Worm (Caenorhabditis elegans) whole organism, L1 larva: ENCODE data around the gene vmo-1.
A peak's percentile ranks its signal among the peaks of the same experiment; 100 is the strongest.

ENCODE experiments used
- C16A3.4 ChIP-seq: fragments of 150-350 bp; optimal IDR thresholded peaks from 2 replicates; lab custom pipeline; 2014; ENCODE audit warnings: missing biosample characterization, missing genetic modification characterization
- C34B4.2 ChIP-seq: sonication (generic microtip); optimal IDR thresholded peaks from 2 replicates; lab custom pipeline; 2017; ENCODE audit warnings: mild to moderate bottlenecking, missing genetic modification characterization, missing compliant biosample characterization
- alr-1 ChIP-seq: fragments of 200-800 bp; sonication (Bioruptor generic); optimal IDR thresholded peaks from 2 replicates; lab custom pipeline; 2018; ENCODE audit warnings: borderline replicate concordance, mild to moderate bottlenecking, missing genetic modification characterization, missing compliant biosample characterization
- ama-1 ChIP-seq: fragments of 150-350 bp; optimal IDR thresholded peaks from 2 replicates; lab custom pipeline; 2014
- blmp-1 ChIP-seq: fragments of 150-350 bp; optimal IDR thresholded peaks from 2 replicates; lab custom pipeline; 2014; ENCODE audit warnings: missing biosample characterization, missing genetic modification characterization
- ceh-82 ChIP-seq, 3 experiments: fragments of 150-350 bp in 1 of 3; sonication (generic microtip) in 2 of 3; optimal IDR thresholded peaks; 2 replicates each; lab custom pipeline; 2014 to 2017; ENCODE audit warnings: missing biosample characterization in 3 of 3, missing genetic modification characterization in 3 of 3
- ceh-88 ChIP-seq: fragments of 200-800 bp; sonication (Bioruptor generic); IDR thresholded peaks from 2 replicates; pipeline ENCODE4 v1.3.6; 2022; ENCODE audit warnings: missing genetic modification characterization, missing compliant biosample characterization
- dsc-1 ChIP-seq: sonication (generic microtip); optimal IDR thresholded peaks from 2 replicates; lab custom pipeline; 2016; ENCODE audit warnings: mild to moderate bottlenecking, missing genetic modification characterization, missing compliant biosample characterization
- efl-1 ChIP-seq, 4 experiments: fragments of 150-350 bp; optimal IDR thresholded peaks in 3 of 4; peaks in 1 of 4; 1 replicate in 1 of 4; 2 replicates in 3 of 4; lab custom pipeline; 2014; ENCODE audit warnings: missing biosample characterization in 2 of 4, missing genetic modification characterization in 2 of 4, missing genetic modification reagents in 2 of 4
- egl-13 ChIP-seq: sonication (generic microtip); optimal IDR thresholded peaks from 2 replicates; lab custom pipeline; 2016; ENCODE audit warnings: missing genotype, missing genetic modification reagents, missing genetic modification characterization, missing compliant biosample characterization
- elt-2 ChIP-seq: sonication (generic microtip); optimal IDR thresholded peaks from 2 replicates; lab custom pipeline; 2016; ENCODE audit warnings: missing genetic modification characterization, mild to moderate bottlenecking, inconsistent platforms, missing compliant biosample characterization, missing genetic modification reagents
- fkh-10 ChIP-seq: sonication (generic microtip); optimal IDR thresholded peaks from 2 replicates; lab custom pipeline; 2017; ENCODE audit warnings: missing biosample characterization, missing genetic modification reagents, missing genetic modification characterization
- fkh-4 ChIP-seq: sonication (generic microtip); optimal IDR thresholded peaks from 2 replicates; lab custom pipeline; 2016; ENCODE audit warnings: missing compliant biosample characterization, missing genetic modification characterization, borderline replicate concordance
- fkh-8 ChIP-seq: sonication (generic microtip); optimal IDR thresholded peaks from 2 replicates; lab custom pipeline; 2016; ENCODE audit warnings: mild to moderate bottlenecking, missing genetic modification characterization, missing compliant biosample characterization
- grh-1 ChIP-seq: fragments of 200-800 bp; sonication (Bioruptor generic); IDR thresholded peaks from 2 replicates; pipeline ENCODE4 v1.3.6; 2022; ENCODE audit warnings: missing genetic modification reagents, missing genetic modification characterization, missing compliant biosample characterization
- hlh-4 ChIP-seq: sonication (generic microtip); optimal IDR thresholded peaks from 2 replicates; lab custom pipeline; 2016; ENCODE audit warnings: mild to moderate bottlenecking, missing genetic modification characterization, missing compliant biosample characterization
- hpl-2 ChIP-seq: fragments of 150-350 bp; optimal IDR thresholded peaks from 2 replicates; lab custom pipeline; 2014; ENCODE audit warnings: missing biosample characterization, missing genetic modification reagents, missing genetic modification characterization
- irx-1 ChIP-seq: sonication (generic microtip); optimal IDR thresholded peaks from 2 replicates; lab custom pipeline; 2016; ENCODE audit warnings: missing genetic modification characterization, missing compliant biosample characterization
- isw-1 ChIP-seq: fragments of 200-800 bp; sonication (Bioruptor generic); IDR thresholded peaks from 2 replicates; pipeline ENCODE4 v1.3.6; 2022; ENCODE audit warnings: missing genetic modification characterization, missing compliant biosample characterization
- lin-35 ChIP-seq, 2 experiments: fragments of 150-350 bp; optimal IDR thresholded peaks; 2 replicates each; lab custom pipeline; 2014; ENCODE audit warnings: missing biosample characterization in 2 of 2, missing genetic modification characterization in 2 of 2, missing genetic modification reagents in 2 of 2
- lin-39 ChIP-seq: fragments of 150-350 bp; optimal IDR thresholded peaks from 2 replicates; lab custom pipeline; 2014; ENCODE audit warnings: missing biosample characterization, missing genetic modification reagents, missing genetic modification characterization
- lir-3 ChIP-seq: sonication (generic microtip); optimal IDR thresholded peaks from 2 replicates; lab custom pipeline; 2016; ENCODE audit warnings: mild to moderate bottlenecking, missing genetic modification characterization, moderate library complexity, missing compliant biosample characterization; ENCODE audit not compliant: poor library complexity
- lsy-2 ChIP-seq, 2 experiments: fragments of 150-350 bp; optimal IDR thresholded peaks; 2 replicates each; lab custom pipeline; 2014; ENCODE audit warnings: missing biosample characterization in 2 of 2, missing genetic modification characterization in 2 of 2
- mab-9 ChIP-seq: fragments of 200-800 bp; sonication (Bioruptor generic); IDR thresholded peaks from 2 replicates; pipeline ENCODE4 v1.3.6; 2022; ENCODE audit warnings: missing genetic modification reagents, missing genetic modification characterization, missing compliant biosample characterization
- mef-2 ChIP-seq: fragments of 150-350 bp; optimal IDR thresholded peaks from 2 replicates; lab custom pipeline; 2014; ENCODE audit warnings: missing biosample characterization, missing genetic modification characterization
- mep-1 ChIP-seq: fragments of 150-350 bp; optimal IDR thresholded peaks from 2 replicates; lab custom pipeline; 2014; ENCODE audit warnings: missing biosample characterization, missing genetic modification characterization
- nhr-20 ChIP-seq: sonication (generic microtip); optimal IDR thresholded peaks from 2 replicates; lab custom pipeline; 2016; ENCODE audit warnings: mild to moderate bottlenecking, missing genetic modification characterization, missing compliant biosample characterization
- nhr-237 ChIP-seq: fragments of 150-350 bp; optimal IDR thresholded peaks from 2 replicates; lab custom pipeline; 2014; ENCODE audit warnings: missing biosample characterization, missing genetic modification characterization
- nhr-28 ChIP-seq: fragments of 150-350 bp; optimal IDR thresholded peaks from 2 replicates; lab custom pipeline; 2014; ENCODE audit warnings: missing biosample characterization, missing genetic modification characterization
- nhr-47 ChIP-seq: sonication (generic microtip); optimal IDR thresholded peaks from 2 replicates; lab custom pipeline; 2016; ENCODE audit warnings: mild to moderate bottlenecking, missing genetic modification characterization, moderate library complexity, missing compliant biosample characterization
- nhr-76 ChIP-seq: sonication (generic microtip); optimal IDR thresholded peaks from 2 replicates; lab custom pipeline; 2017; ENCODE audit warnings: missing biosample characterization, missing genetic modification characterization
- nhr-77 ChIP-seq: fragments of 150-350 bp; optimal IDR thresholded peaks from 2 replicates; lab custom pipeline; 2014; ENCODE audit warnings: missing biosample characterization, missing genetic modification characterization
- nhr-84 ChIP-seq: sonication (generic microtip); optimal IDR thresholded peaks from 2 replicates; lab custom pipeline; 2017; ENCODE audit warnings: missing biosample characterization, missing genetic modification characterization
- nhr-85 ChIP-seq: sonication (generic microtip); peaks from one replicate; lab custom pipeline; 2016; ENCODE audit warnings: missing genetic modification characterization, inconsistent platforms, missing compliant biosample characterization
- nhr-90 ChIP-seq: sonication (generic microtip); optimal IDR thresholded peaks from 2 replicates; lab custom pipeline; 2016; ENCODE audit warnings: mild to moderate bottlenecking, missing genetic modification characterization, missing compliant biosample characterization; ENCODE audit not compliant: poor library complexity
- pag-3 ChIP-seq: sonication (generic microtip); optimal IDR thresholded peaks from 2 replicates; lab custom pipeline; 2017; ENCODE audit warnings: missing genetic modification characterization, mild to moderate bottlenecking, missing compliant biosample characterization, antibody characterized with exemption, borderline replicate concordance; ENCODE audit not compliant: insufficient read depth
- pax-3 ChIP-seq: fragments of 200-800 bp; sonication (Bioruptor generic); optimal IDR thresholded peaks from 2 replicates; lab custom pipeline; 2018; ENCODE audit warnings: mild to moderate bottlenecking, missing genetic modification characterization, moderate library complexity, missing compliant biosample characterization
- rnt-1 ChIP-seq: sonication (generic microtip); optimal IDR thresholded peaks from 2 replicates; lab custom pipeline; 2016; ENCODE audit warnings: mild to moderate bottlenecking, missing genetic modification characterization, moderate library complexity, missing compliant biosample characterization
- skn-1 ChIP-seq: fragments of 150-350 bp; optimal IDR thresholded peaks from 2 replicates; lab custom pipeline; 2014; ENCODE audit warnings: missing biosample characterization, missing genetic modification characterization
- snpc-4 ChIP-seq: fragments of 150-350 bp; optimal IDR thresholded peaks from 2 replicates; lab custom pipeline; 2014; ENCODE audit warnings: missing biosample characterization, missing genetic modification characterization
- snu-23 ChIP-seq: sonication (generic microtip); optimal IDR thresholded peaks from 2 replicates; lab custom pipeline; 2016; ENCODE audit warnings: missing genetic modification characterization, missing compliant biosample characterization
- sox-4 ChIP-seq: sonication (generic microtip); optimal IDR thresholded peaks from 2 replicates; lab custom pipeline; 2016; ENCODE audit warnings: missing genetic modification characterization, missing compliant biosample characterization
- sptf-1 ChIP-seq: fragments of 150-350 bp; optimal IDR thresholded peaks from 2 replicates; lab custom pipeline; 2014; ENCODE audit warnings: missing biosample characterization, missing genetic modification characterization
- swsn-7 ChIP-seq: sonication (generic microtip); optimal IDR thresholded peaks from 2 replicates; lab custom pipeline; 2016; ENCODE audit warnings: missing genetic modification characterization, missing compliant biosample characterization
- tbx-2 ChIP-seq: sonication (generic microtip); optimal IDR thresholded peaks from 2 replicates; lab custom pipeline; 2016; ENCODE audit warnings: missing genetic modification characterization, missing compliant biosample characterization
- tlp-1 ChIP-seq: fragments of 150-350 bp; optimal IDR thresholded peaks from 2 replicates; lab custom pipeline; 2014; ENCODE audit warnings: missing biosample characterization, missing genetic modification characterization
- unc-130 ChIP-seq: fragments of 150-350 bp; optimal IDR thresholded peaks from 2 replicates; lab custom pipeline; 2017; ENCODE audit warnings: missing biosample characterization, missing genetic modification characterization, inconsistent platforms
- unc-30 ChIP-seq: sonication (generic microtip); optimal IDR thresholded peaks from 2 replicates; lab custom pipeline; 2017; ENCODE audit warnings: missing biosample characterization, missing genetic modification characterization
- unc-86 ChIP-seq: sonication (generic microtip); optimal IDR thresholded peaks from 2 replicates; lab custom pipeline; 2016; ENCODE audit warnings: missing genetic modification characterization, missing compliant biosample characterization
- unc-98 ChIP-seq: fragments of 200-800 bp; sonication (Bioruptor generic); IDR thresholded peaks from 2 replicates; pipeline ENCODE4 v1.3.6; 2022; ENCODE audit warnings: missing genetic modification characterization, missing compliant biosample characterization
- xbp-1 ChIP-seq: sonication (generic microtip); optimal IDR thresholded peaks from 2 replicates; lab custom pipeline; 2016; ENCODE audit warnings: missing genetic modification characterization, missing compliant biosample characterization
- zag-1 ChIP-seq: fragments of 150-350 bp; optimal IDR thresholded peaks from 2 replicates; lab custom pipeline; 2014; ENCODE audit warnings: missing biosample characterization, missing genetic modification characterization
- zip-4 ChIP-seq: fragments of 200-800 bp; sonication (Bioruptor generic); optimal IDR thresholded peaks from 2 replicates; lab custom pipeline; 2018; ENCODE audit warnings: mild to moderate bottlenecking, missing genetic modification characterization, moderate library complexity, missing compliant biosample characterization
- ztf-11 ChIP-seq, 2 experiments: sonication (generic microtip); optimal IDR thresholded peaks; 2 replicates each; lab custom pipeline; 2016 to 2017; ENCODE audit warnings: missing genetic modification characterization in 2 of 2, missing biosample characterization in 1 of 2, missing compliant biosample characterization in 1 of 2

vmo-1 gene

DNA sequence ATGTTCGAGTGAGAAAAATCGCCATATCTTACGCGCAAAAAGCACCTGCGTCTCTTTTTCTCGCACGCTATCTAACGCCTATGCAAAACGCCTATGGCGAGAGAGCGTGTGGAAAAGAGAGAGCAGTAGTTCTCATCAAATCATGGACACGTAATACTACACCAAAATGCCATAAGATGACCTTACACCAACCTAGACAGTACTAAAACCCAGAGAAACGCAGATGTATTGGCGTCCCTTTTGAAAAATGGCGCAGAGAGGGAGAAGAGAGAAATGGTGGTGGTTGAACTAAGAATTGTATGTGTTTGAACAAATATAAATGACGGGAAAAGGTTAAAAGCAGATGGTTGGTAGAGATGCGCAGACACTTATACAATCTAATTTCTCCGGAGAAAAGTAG, 13.8 kb downstream of the vmo-1 start, which contains the start of gene Y38H6C.16 (continued):
- TF ChIP-seq mep-1 (tag; lab: Kevin White, UChicago): peak; percentile 25
- no peak for TF ChIP-seq swsn-7
- TF ChIP-seq fkh-10: no peak
- TF ChIP-seq elt-2 (tag; lab: Kevin White, UChicago): no peak
- TF ChIP-seq unc-86 (tag; lab: Kevin White, UChicago): no peak
- no peak for TF ChIP-seq pag-3 (tag; lab: Kevin White, UChicago)
- no peak for TF ChIP-seq tbx-2 (tag; lab: Kevin White, UChicago)
- TF ChIP-seq mef-2 (tag; lab: Kevin White, UChicago): no peak
- no peak for TF ChIP-seq nhr-77
- TF ChIP-seq C16A3.4: no peak
- TF ChIP-seq mab-9 (GFP tag; lab: Robert Waterston, UW): no peak
- peak; percentile 13 for TF ChIP-seq nhr-47 (tag; lab: Kevin White, UChicago)
- TF ChIP-seq hpl-2 (GFP tag; lab: Kevin White, UChicago): no peak
- no peak for TF ChIP-seq sox-4 (tag; lab: Kevin White, UChicago)
- no peak for TF ChIP-seq fkh-8
- TF ChIP-seq unc-98 (GFP tag; lab: Robert Waterston, UW): no peak
- no peak for TF ChIP-seq lin-39 (tag; lab: Kevin White, UChicago)
- peak; percentile 14 for TF ChIP-seq xbp-1
- TF ChIP-seq fkh-4 (tag; lab: Kevin White, UChicago): no peak
- no peak for TF ChIP-seq sptf-1 (tag; lab: Kevin White, UChicago)
- TF ChIP-seq unc-30: no peak
- TF ChIP-seq nhr-90 (tag; lab: Kevin White, UChicago): no peak
- no peak for TF ChIP-seq pax-3 (tag; lab: Kevin White, UChicago)
- TF ChIP-seq ceh-82 (tag; optimal IDR thresholded peaks at IDR 0.05; lab: Kevin White, UChicago): no peak
- TF ChIP-seq nhr-84 (tag; lab: Kevin White, UChicago): no peak
- peak; percentile 67 for TF ChIP-seq blmp-1 (tag; lab: Kevin White, UChicago)
- TF ChIP-seq nhr-20 (tag; lab: Kevin White, UChicago): no peak
- TF ChIP-seq lin-35 (GFP tag; optimal IDR thresholded peaks at IDR 0.05; lab: Kevin White, UChicago): peak in 1 of 2 experiments; percentile 20
- TF ChIP-seq tlp-1 (tag; lab: Kevin White, UChicago): no peak
- TF ChIP-seq lir-3 (tag; lab: Kevin White, UChicago): no peak
- no peak for TF ChIP-seq dsc-1
- no peak for TF ChIP-seq zip-4
- TF ChIP-seq isw-1: no peak
- no peak for TF ChIP-seq C34B4.2 (tag; lab: Kevin White, UChicago)
- TF ChIP-seq efl-1 (optimal IDR thresholded peaks at IDR 0.05; lab: Kevin White, UChicago): peak; percentile 12 to 19
- peak in 1 of 2 experiments; percentile 83 for TF ChIP-seq efl-1 (GFP tag; optimal IDR thresholded peaks at IDR 0.05 in 1 of 2; lab: Kevin White, UChicago)
- TF ChIP-seq nhr-237 (tag; lab: Kevin White, UChicago): no peak
- no peak for TF ChIP-seq alr-1
- peak; percentile 21 for TF ChIP-seq snu-23
- no peak for TF ChIP-seq irx-1
- TF ChIP-seq nhr-76: no peak
- no peak for TF ChIP-seq zag-1 (tag; lab: Kevin White, UChicago)
- no peak for TF ChIP-seq ceh-88 (GFP tag; lab: Robert Waterston, UW)
- TF ChIP-seq skn-1 (tag; lab: Kevin White, UChicago): no peak
- no peak for TF ChIP-seq egl-13 (tag; lab: Kevin White, UChicago)
- peak; percentile 73 for TF ChIP-seq nhr-85 (tag; lab: Kevin White, UChicago)
- TF ChIP-seq snpc-4: no peak
- TF ChIP-seq ama-1 (lab: Kevin White, UChicago): no peak
- TF ChIP-seq rnt-1 (tag; lab: Kevin White, UChicago): no peak
- no peak for TF ChIP-seq nhr-28 (tag; lab: Kevin White, UChicago)
- no peak for TF ChIP-seq unc-130 (tag; lab: Kevin White, UChicago)
- peak in 1 of 2 experiments; percentile 19 for TF ChIP-seq lsy-2 (tag; optimal IDR thresholded peaks at IDR 0.05; lab: Kevin White, UChicago)
- no peak for TF ChIP-seq ztf-11 (tag; optimal IDR thresholded peaks at IDR 0.05; lab: Kevin White, UChicago)
- TF ChIP-seq grh-1 (GFP tag; lab: Robert Waterston, UW): no peak
- no peak for TF ChIP-seq hlh-4 (tag; lab: Kevin White, UChicago)
